Worm (Caenorhabditis elegans): ENCODE data around the gene lat-1.

The lat-1 gene

DNA sequence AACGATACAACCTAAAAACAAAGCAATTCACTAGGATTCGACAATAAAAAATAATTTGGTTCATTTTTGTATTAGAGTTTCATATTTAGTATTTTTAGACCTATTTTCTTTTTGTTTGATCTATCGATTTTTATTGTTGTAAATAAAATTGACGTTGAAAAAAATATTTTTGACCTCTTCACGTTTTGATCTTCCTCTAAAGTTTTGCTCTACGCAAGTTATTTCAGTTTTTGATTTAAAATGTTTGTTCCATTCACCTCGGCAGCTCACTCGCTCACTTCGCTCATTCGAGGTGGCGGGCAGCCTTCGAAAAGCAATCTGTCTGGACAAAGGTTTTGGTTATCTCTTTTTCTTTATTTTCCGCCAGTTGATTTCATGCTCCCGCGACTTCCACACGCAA is 34.1 kb downstream of the lat-1 start, which contains the start of gene enol-1:
TSS of gene enol-1 (plus strand) at position 235 of the 400 bp plus-strand sequence.
- TF ChIP-seq klf-2 (GFP tag; conservative IDR thresholded peaks at IDR 0.05) (no peak), T22C8.4 (GFP tag; IDR thresholded peaks at IDR 0.05) (no peak), med-1 (GFP tag; optimal IDR thresholded peaks at IDR 0.05; ENCODE audit: insufficient read depth) (no peak), ztf-29 (GFP tag; IDR thresholded peaks at IDR 0.05) (no peak), ref-1 (GFP tag; conservative IDR thresholded peaks at IDR 0.05) (no peak)

DNA sequence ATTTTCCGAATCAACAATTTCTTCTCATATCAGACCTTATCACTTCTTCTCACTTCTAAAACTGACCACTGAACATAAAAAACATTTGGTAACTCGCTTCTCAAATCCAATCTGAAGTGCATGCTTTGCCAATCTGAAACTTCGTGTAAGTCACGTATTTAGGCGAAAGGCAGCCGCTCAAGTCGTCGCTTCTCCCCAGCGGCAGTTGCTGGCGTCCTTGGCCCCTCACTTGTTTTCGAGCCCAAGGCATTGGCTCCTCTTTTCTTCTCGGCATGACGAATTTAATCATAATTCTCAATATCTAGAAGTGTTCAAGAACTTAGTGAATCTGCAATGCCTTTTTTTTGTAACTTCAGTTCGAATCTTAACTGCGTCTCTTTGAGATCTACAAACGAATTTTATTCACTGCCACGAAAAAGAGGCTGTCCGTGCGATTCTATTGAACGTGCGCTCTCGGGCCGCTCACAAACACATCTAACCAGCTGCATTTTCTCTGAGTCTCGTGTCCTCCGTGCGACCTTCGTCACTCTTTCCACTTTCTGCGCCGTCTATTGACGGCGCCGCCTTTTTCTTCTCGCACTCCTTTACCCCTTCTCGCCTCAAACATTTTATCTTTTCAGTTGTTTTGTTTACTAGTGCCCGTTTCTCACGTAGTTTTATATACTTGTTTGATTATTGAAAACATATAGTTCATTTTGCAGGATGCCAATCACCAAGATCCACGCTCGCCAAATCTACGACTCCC is 34.9 kb downstream of the lat-1 start:
- TF ChIP-seq T22C8.4 (GFP tag; IDR thresholded peaks at IDR 0.05): no peak
- TF ChIP-seq tab-1 (GFP tag; IDR thresholded peaks at IDR 0.05): no peak
- TF ChIP-seq cog-1 (tag; optimal IDR thresholded peaks at IDR 0.05): no peak
- TF ChIP-seq flt-1 (GFP tag; IDR thresholded peaks at IDR 0.05): no peak
- TF ChIP-seq med-1 (GFP tag; optimal IDR thresholded peaks at IDR 0.05; ENCODE audit: insufficient read depth): no peak
- TF ChIP-seq klf-2 (GFP tag; conservative IDR thresholded peaks at IDR 0.05): no peak
- TF ChIP-seq ref-1 (GFP tag; conservative IDR thresholded peaks at IDR 0.05): no peak
- no peak for TF ChIP-seq ztf-29 (GFP tag; IDR thresholded peaks at IDR 0.05)
- TF ChIP-seq ztf-23 (GFP tag; IDR thresholded peaks at IDR 0.05): no peak

DNA sequence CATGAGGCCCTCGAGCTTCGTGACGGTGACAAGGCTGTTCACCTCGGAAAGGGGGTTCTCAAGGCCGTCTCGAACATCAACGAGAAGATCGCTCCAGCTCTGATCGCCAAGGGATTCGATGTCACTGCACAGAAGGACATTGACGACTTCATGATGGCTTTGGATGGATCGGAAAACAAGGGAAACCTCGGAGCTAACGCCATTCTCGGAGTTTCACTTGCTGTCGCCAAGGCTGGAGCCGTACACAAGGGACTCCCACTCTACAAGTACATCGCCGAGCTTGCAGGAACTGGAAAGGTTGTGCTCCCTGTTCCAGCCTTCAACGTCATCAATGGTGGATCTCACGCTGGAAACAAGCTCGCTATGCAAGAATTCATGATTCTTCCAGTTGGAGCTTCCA is 35.8 kb downstream of the lat-1 start:
- TF ChIP-seq ztf-23 (GFP tag; IDR thresholded peaks at IDR 0.05) (no peak), tab-1 (GFP tag; IDR thresholded peaks at IDR 0.05) (no peak), cog-1 (tag; optimal IDR thresholded peaks at IDR 0.05) (no peak), ref-1 (GFP tag; conservative IDR thresholded peaks at IDR 0.05) (no peak), T22C8.4 (GFP tag; IDR thresholded peaks at IDR 0.05) (no peak)

DNA sequence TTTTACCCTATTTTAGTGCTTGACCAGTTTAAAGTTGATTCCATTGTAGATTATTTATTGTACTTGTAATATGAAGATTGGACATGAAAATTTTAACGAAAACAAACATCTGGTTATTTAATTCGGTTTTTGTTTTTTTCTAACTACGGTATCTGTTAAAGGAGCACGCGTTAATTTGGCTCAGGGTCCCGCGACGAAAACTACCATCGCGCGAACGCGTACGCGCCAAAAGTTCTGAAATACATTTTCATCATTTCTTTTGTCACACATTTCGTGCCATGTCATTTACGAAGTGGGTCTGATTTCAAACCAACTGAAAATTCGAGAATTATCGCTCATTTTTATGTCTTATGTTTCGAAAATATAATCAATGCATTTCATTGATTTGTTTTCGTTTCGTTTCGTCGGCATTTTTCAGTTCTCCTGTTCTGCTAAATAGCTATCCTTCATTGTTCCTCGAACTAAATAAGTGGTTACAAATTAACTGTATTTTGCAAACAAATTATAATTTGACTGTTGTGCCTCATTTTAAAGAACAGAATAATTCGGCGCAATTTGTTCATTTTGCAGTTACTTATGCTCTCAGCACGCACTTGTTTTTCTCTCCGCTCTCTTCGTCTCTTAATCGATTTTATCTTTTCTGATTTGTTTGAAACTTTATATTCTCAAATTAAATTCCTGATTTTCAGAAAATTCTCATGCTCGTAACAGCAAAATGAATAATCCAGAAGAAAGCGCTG is 37.2 kb downstream of the lat-1 start, which contains the start of gene T21B10.3:
TSS of gene T21B10.3 (plus strand) at position 690 of the 740 bp plus-strand sequence.
- TF ChIP-seq cog-1 (tag; optimal IDR thresholded peaks at IDR 0.05) (no peak), klf-2 (GFP tag; conservative IDR thresholded peaks at IDR 0.05) (no peak), ztf-29 (GFP tag; IDR thresholded peaks at IDR 0.05) (no peak), ztf-23 (GFP tag; IDR thresholded peaks at IDR 0.05) (no peak), tab-1 (GFP tag; IDR thresholded peaks at IDR 0.05) (no peak), T22C8.4 (GFP tag; IDR thresholded peaks at IDR 0.05) (no peak), med-1 (GFP tag; optimal IDR thresholded peaks at IDR 0.05; ENCODE audit: insufficient read depth) (no peak), ref-1 (GFP tag; conservative IDR thresholded peaks at IDR 0.05) (no peak), flt-1 (GFP tag; IDR thresholded peaks at IDR 0.05) (no peak)

DNA sequence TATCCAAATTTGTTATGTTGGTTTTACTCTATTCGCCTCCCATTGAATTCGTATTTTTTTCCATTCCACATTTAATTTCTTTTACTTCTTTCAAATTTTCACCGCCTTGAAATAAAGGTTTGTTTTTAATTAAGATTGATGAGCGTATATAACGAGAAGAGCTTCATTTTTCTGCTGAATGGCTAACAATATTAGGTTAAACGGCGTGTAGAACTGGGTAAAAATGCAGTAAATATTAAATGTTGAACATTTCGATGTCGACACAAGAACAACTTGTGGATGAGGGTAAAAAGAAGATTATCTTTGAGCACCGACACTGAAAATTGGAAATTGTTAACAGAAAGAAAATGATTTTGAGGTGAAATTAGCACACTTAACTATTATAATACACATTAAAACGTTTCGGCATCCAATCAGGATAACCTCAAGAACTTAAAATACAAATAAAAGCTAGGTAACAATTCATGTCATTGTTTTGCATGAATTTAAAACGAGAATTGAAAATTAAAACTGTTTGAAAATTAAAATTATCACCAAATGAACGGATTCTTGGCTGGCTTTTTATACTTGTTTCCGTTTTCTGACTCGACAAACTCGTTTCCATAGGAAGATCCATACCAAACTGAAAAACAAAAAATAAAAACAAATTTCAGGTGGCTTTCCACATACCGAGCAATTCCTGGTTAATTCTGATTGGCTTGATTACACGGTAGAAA is 42.4 kb downstream of the lat-1 start:
- TF ChIP-seq ref-1 (GFP tag; conservative IDR thresholded peaks at IDR 0.05) (no peak), ztf-23 (GFP tag; IDR thresholded peaks at IDR 0.05) (no peak), ztf-29 (GFP tag; IDR thresholded peaks at IDR 0.05) (no peak), klf-2 (GFP tag; conservative IDR thresholded peaks at IDR 0.05) (no peak)

DNA sequence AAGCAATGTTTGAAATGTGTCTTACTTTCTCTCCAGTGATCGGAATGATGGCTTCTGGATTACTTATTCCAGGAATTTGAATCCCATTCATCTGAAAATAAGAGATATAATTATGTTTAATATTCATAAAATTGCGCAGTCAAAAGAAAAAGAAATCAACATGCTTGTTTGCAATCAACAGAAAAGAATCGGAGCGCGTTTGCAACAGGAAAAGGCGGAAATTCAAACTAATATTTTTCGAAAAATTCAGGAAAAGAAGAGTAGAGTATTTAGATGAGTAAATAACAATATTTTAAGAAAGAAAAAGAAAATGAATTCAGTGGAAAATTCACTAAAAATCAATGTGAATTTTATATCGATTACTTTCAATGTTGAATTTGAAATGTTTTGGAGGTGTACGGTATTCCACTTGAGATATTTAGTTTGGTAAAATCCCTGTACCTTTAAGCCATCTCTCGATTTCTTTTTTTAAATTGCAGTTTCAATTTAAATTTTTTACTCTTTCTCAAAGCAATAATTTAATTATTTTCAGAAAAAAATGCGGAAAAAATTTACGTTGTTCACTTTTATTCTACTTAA is 43.8 kb downstream of the lat-1 start, which contains the start of the genes set-17 and T21B10.4:
TSS of gene set-17 (minus strand) at position 127 of the 579 bp plus-strand sequence.
TSS of gene T21B10.4 (plus strand) at position 533 of the 579 bp plus-strand sequence.
- no peak for TF ChIP-seq T22C8.4 (GFP tag; IDR thresholded peaks at IDR 0.05)
- no peak for TF ChIP-seq klf-2 (GFP tag; conservative IDR thresholded peaks at IDR 0.05)
- TF ChIP-seq flt-1 (GFP tag; IDR thresholded peaks at IDR 0.05): no peak
- no peak for TF ChIP-seq cog-1 (tag; optimal IDR thresholded peaks at IDR 0.05)
- TF ChIP-seq ref-1 (GFP tag; conservative IDR thresholded peaks at IDR 0.05): no peak
- TF ChIP-seq ztf-29 (GFP tag; IDR thresholded peaks at IDR 0.05): no peak
- no peak for TF ChIP-seq med-1 (GFP tag; optimal IDR thresholded peaks at IDR 0.05; ENCODE audit: insufficient read depth)
- no peak for TF ChIP-seq tab-1 (GFP tag; IDR thresholded peaks at IDR 0.05)
- TF ChIP-seq ztf-23 (GFP tag; IDR thresholded peaks at IDR 0.05): no peak

DNA sequence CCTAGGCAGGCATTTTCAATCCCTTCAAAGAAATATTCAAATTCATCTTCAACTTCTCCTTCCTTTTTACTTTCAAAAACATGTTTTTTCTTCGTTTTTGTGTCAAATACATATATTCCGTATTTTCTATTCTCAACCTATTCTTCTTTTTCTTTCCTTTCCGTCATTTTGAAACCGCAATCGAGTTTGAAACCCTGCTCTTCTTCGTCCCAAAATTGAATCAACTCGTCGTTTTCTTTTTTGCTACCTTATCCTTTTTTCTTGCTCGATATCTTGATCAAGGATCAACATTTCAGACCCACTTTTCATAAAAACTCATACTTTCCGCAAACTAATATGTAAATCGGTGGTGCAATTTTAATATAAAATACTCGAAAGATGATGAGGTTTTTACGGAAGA is 48.5 kb downstream of the lat-1 start:
- TF ChIP-seq klf-2 (GFP tag; conservative IDR thresholded peaks at IDR 0.05) (no peak), ztf-29 (GFP tag; IDR thresholded peaks at IDR 0.05) (no peak)

DNA sequence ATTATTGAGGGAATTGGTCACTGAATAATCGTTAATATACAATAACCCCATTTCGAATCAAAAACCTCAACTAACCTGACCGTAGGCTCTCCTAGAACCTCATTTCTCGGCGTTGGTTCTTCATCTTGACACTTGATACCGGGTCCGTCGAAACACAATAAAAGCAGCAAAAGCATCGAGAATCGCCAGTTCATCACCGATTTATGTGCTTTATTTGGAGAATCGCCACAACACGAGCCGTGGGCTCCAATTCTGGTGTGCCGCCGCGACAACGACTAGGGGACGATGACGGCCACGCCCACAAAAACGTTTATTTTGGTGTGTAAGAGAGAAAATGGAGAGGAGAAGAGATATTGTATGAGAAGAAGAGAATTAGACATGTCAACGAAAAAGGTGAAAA is 50.8 kb downstream of the lat-1 start, which contains the start of gene cutl-15:
TSS of gene cutl-15 (minus strand) at position 298 of the 400 bp plus-strand sequence.
- TF ChIP-seq tab-1 (GFP tag; IDR thresholded peaks at IDR 0.05): no peak
- TF ChIP-seq ztf-23 (GFP tag; IDR thresholded peaks at IDR 0.05): no peak
- no peak for TF ChIP-seq klf-2 (GFP tag; conservative IDR thresholded peaks at IDR 0.05)
- TF ChIP-seq med-1 (GFP tag; optimal IDR thresholded peaks at IDR 0.05; ENCODE audit: insufficient read depth): no peak
- no peak for TF ChIP-seq ztf-29 (GFP tag; IDR thresholded peaks at IDR 0.05)
- no peak for TF ChIP-seq flt-1 (GFP tag; IDR thresholded peaks at IDR 0.05)
- TF ChIP-seq ref-1 (GFP tag; conservative IDR thresholded peaks at IDR 0.05): no peak
- TF ChIP-seq cog-1 (tag; optimal IDR thresholded peaks at IDR 0.05): no peak
- TF ChIP-seq T22C8.4 (GFP tag; IDR thresholded peaks at IDR 0.05): no peak

DNA sequence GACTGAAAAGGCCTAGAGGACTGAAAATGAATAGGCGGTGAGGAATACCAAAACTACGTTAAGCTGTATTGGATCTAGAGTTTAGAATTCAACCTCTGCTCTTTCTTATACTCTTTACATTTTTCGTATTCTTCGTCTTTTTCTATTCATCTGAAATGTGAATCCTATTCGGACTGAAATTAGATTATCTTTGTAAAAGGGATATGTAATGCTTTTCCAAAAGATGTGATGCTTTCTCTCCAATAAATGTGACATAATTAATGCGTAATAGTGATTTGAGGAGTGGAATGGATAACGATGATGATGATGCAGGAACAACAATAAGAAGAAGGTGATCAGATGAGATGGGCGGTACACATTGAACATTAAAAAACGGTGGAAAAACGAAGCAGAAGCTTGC is 52.0 kb downstream of the lat-1 start:
- no peak for TF ChIP-seq cog-1 (tag; optimal IDR thresholded peaks at IDR 0.05)
- no peak for TF ChIP-seq ref-1 (GFP tag; conservative IDR thresholded peaks at IDR 0.05)
- no peak for TF ChIP-seq tab-1 (GFP tag; IDR thresholded peaks at IDR 0.05)
- no peak for TF ChIP-seq ztf-29 (GFP tag; IDR thresholded peaks at IDR 0.05)
- TF ChIP-seq ztf-23 (GFP tag; IDR thresholded peaks at IDR 0.05): no peak
- no peak for TF ChIP-seq med-1 (GFP tag; optimal IDR thresholded peaks at IDR 0.05; ENCODE audit: insufficient read depth)
- no peak for TF ChIP-seq T22C8.4 (GFP tag; IDR thresholded peaks at IDR 0.05)
- TF ChIP-seq klf-2 (GFP tag; conservative IDR thresholded peaks at IDR 0.05): no peak
- no peak for TF ChIP-seq flt-1 (GFP tag; IDR thresholded peaks at IDR 0.05)

All from whole organism, midembryonic.